Fruit fly (Drosophila melanogaster): ENCODE measurements around the gene narya.

Gene narya

dm6 chrX:19496808-19497259 is 22.0 kb downstream of the narya start (continued):
- TF ChIP-seq CG16863 (GFP tag; optimal IDR thresholded peaks at IDR 0.05) (no peak), luna (GFP tag; optimal IDR thresholded peaks at IDR 0.05) (no peak), CG3726 (GFP tag; IDR thresholded peaks at IDR 0.05) (no peak), CG1233 (GFP tag; optimal IDR thresholded peaks at IDR 0.05) (no peak), pum (GFP tag; optimal IDR thresholded peaks at IDR 0.05) (no peak), grn (GFP tag; optimal IDR thresholded peaks at IDR 0.05) (peak; percentile 20), CG9215 (GFP tag; IDR thresholded peaks at IDR 0.05) (no peak), CG13775 (GFP tag; optimal IDR thresholded peaks at IDR 0.05) (no peak), CG8924 (tag; optimal IDR thresholded peaks at IDR 0.05) (no peak), schlank (tag; optimal IDR thresholded peaks at IDR 0.05) (no peak), CG2889 (GFP tag; IDR thresholded peaks at IDR 0.05) (no peak), cwo (GFP tag; optimal IDR thresholded peaks at IDR 0.05) (no peak), Dfd (GFP tag; optimal IDR thresholded peaks at IDR 0.05) (no peak), HmgZ (tag; optimal IDR thresholded peaks at IDR 0.05) (peak; percentile 33), CG8089 (GFP tag; optimal IDR thresholded peaks at IDR 0.05) (no peak), caup (GFP tag; optimal IDR thresholded peaks at IDR 0.05; ENCODE audit: severe bottlenecking) (no peak), ash1 (GFP tag; optimal IDR thresholded peaks at IDR 0.05) (peak; percentile 28), eyg (GFP tag; optimal IDR thresholded peaks at IDR 0.05) (no peak), so (GFP tag; IDR thresholded peaks at IDR 0.05) (no peak), bab2 (GFP tag; optimal IDR thresholded peaks at IDR 0.05) (no peak), CG2199 (GFP tag; IDR thresholded peaks at IDR 0.05) (0 out of 3 replicates have a peak, but pooled peaks have one; percentile 20), CG5245 (GFP tag; optimal IDR thresholded peaks at IDR 0.05) (no peak), slp2 (GFP tag; optimal IDR thresholded peaks at IDR 0.05) (no peak), mld (GFP tag; IDR thresholded peaks at IDR 0.05; ENCODE audit: partially characterized antibody) (peak; percentile 50; the same call in 2 of the 3 replicates), CG2120 (GFP tag; optimal IDR thresholded peaks at IDR 0.05) (peak; percentile 10), otp (GFP tag; IDR thresholded peaks at IDR 0.05) (no peak), CG12769 (tag; optimal IDR thresholded peaks at IDR 0.05) (peak; percentile 61), danr (GFP tag; IDR thresholded peaks at IDR 0.05) (no peak), CG10274 (GFP tag; optimal IDR thresholded peaks at IDR 0.05) (no peak), hb (GFP tag; IDR thresholded peaks at IDR 0.05; ENCODE audit: partially characterized antibody) (no peak), CG8359 (GFP tag; optimal IDR thresholded peaks at IDR 0.05; ENCODE audit: borderline replicate concordance) (no peak), btn (GFP tag; optimal IDR thresholded peaks at IDR 0.05) (no peak), CG13894 (tag; optimal IDR thresholded peaks at IDR 0.05) (peak; percentile 43), CG2129 (GFP tag; IDR thresholded peaks at IDR 0.05; ENCODE audit: partially characterized antibody) (no peak), CG13287 (GFP tag; IDR thresholded peaks at IDR 0.05; ENCODE audit: partially characterized antibody) (peak; percentile 86), dmrt99B (tag; optimal IDR thresholded peaks at IDR 0.05) (no peak), CG30431 (GFP tag; optimal IDR thresholded peaks at IDR 0.05) (no peak), CG13424 (tag; optimal IDR thresholded peaks at IDR 0.05) (no peak), Rfx (GFP tag; IDR thresholded peaks at IDR 0.05) (peak; percentile 46; the same call in 1 of the 2 replicates), Dbx (GFP tag; IDR thresholded peaks at IDR 0.05) (peak; percentile 35; the same call in 2 of the 3 replicates), Bdp1 (GFP tag; optimal IDR thresholded peaks at IDR 0.05) (no peak), CG14710 (tag; optimal IDR thresholded peaks at IDR 0.05) (peak; percentile 11), exex (tag; optimal IDR thresholded peaks at IDR 0.05) (peak; percentile 21), pros (GFP tag; optimal IDR thresholded peaks at IDR 0.05) (no peak), kni (GFP tag; optimal IDR thresholded peaks at IDR 0.05) (peak; percentile 15), CG5180 (GFP tag; optimal IDR thresholded peaks at IDR 0.05) (no peak), Six4 (GFP tag; optimal IDR thresholded peaks at IDR 0.05) (no peak), fd102C (GFP tag; optimal IDR thresholded peaks at IDR 0.05) (no peak), CG4617 (GFP tag; optimal IDR thresholded peaks at IDR 0.05; ENCODE audit: borderline replicate concordance) (no peak), CG15269 (tag; optimal IDR thresholded peaks at IDR 0.05) (peak; percentile 8)
